Worm (Caenorhabditis elegans): ENCODE data around the gene mrpl-36.

The mrpl-36 gene

DNA sequence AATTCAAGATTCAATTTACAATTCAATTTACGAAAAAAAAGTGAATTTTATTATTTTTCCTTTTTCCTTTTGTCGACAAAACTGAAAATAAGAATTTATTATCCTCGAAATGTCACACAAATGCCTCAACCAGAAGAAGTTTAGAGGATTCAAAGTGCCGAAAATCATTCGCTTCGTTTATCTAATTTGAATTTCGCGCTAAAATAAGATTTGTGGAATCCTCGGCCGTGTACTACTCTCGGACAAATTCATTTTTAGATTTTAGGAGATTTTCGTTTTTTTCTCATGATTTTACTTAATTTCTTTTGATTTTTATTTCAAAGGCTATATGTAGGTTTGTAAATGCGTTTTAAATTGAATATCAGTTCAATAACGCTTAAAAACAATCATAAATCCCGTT is 687 bp upstream of the mrpl-36 start:
- no peak for TF ChIP-seq mab-5 (tag; optimal IDR thresholded peaks at IDR 0.05)
- TF ChIP-seq peb-1 (tag; optimal IDR thresholded peaks at IDR 0.05): no peak
- TF ChIP-seq blmp-1 (tag; optimal IDR thresholded peaks at IDR 0.05; ENCODE audit: insufficient read depth): no peak
- TF ChIP-seq mbf-1 (tag; optimal IDR thresholded peaks at IDR 0.05): no peak
- no peak for TF ChIP-seq nhr-129 (tag; optimal IDR thresholded peaks at IDR 0.05)

DNA sequence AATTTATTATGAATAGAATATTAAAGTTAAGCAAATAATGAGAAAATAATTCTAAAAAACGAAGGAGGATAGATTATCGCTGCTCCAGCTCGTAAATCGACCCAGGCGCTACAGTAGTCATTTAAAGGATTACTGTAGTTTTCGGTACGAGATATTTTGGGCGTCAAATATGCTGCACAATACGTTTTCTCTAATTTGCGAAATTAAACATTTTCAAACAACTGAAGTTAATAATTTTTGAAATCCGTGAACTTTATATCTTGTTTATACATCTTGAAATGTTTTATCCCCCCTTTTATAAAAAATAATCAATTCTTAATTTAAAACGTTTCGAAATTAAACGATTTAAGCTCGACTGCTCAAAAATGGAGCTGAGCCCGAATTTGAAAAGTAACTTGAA is 1.8 kb downstream of the mrpl-36 start, which contains the start of gene K11H3.2:
TSS of gene K11H3.2 (plus strand) at position 301 of the 400 bp plus-strand sequence.
- TF ChIP-seq gmeb-1 (tag; optimal IDR thresholded peaks at IDR 0.05): no peak
- no peak for TF ChIP-seq ZK546.5 (tag; optimal IDR thresholded peaks at IDR 0.05)
- no peak for TF ChIP-seq mbf-1 (tag; optimal IDR thresholded peaks at IDR 0.05)
- no peak for TF ChIP-seq fos-1 (tag; optimal IDR thresholded peaks at IDR 0.05)
- no peak for TF ChIP-seq lin-11 (tag; optimal IDR thresholded peaks at IDR 0.05)
- TF ChIP-seq lsy-2 (tag; optimal IDR thresholded peaks at IDR 0.05): no peak

DNA sequence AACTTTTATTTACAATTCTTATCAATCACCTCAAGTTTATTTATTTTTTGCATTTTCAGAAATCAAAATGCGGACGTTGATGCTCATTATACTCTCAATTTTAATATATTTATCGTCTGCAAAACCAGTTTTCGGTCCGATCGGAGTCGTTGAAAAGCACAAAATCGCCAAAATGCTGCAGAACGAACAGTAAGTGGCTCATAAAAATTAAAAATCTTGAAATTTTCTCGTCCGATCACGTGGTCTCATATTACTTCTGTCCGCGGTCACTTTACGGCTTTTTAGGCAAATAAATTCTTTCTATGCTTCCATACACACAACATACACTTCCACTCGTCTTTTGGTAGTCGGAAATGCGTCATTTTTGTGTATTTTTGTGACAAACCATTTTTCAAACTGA is 4.2 kb downstream of the mrpl-36 start, which contains the start of gene K11H3.5:
TSS of gene K11H3.5 (plus strand) at position 54 of the 400 bp plus-strand sequence.
- no peak for TF ChIP-seq ama-1 (optimal IDR thresholded peaks at IDR 0.05)
- no peak for TF ChIP-seq lin-13 (GFP tag; optimal IDR thresholded peaks at IDR 0.05)

DNA sequence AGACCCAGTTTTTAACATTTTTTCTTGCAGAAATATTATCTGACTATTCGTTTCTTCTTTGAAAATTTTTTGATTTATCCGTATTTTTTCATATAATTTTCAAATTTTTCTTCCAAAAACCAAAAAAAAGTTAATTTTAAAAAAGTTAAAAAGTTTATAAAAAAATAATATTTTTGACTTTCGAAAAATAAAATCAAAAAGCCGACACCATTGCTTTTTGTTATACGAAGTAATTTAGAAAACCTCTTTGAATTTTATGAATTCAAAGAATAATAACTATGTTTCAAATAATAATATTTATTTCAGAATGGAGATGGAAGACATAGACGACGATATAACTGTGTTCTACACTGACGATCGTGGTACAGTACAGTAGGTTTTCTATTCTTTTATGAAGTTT is 13.0 kb downstream of the mrpl-36 start, which contains the start of gene K11H3.8:
TSS of gene K11H3.8 (plus strand) at position 301 of the 400 bp plus-strand sequence.
- TF ChIP-seq blmp-1 (tag; optimal IDR thresholded peaks at IDR 0.05; ENCODE audit: insufficient read depth) (no peak), nhr-25 (tag; optimal IDR thresholded peaks at IDR 0.05) (no peak), lin-39 (tag; optimal IDR thresholded peaks at IDR 0.05) (no peak), elt-3 (tag; optimal IDR thresholded peaks at IDR 0.05) (no peak), elt-1 (tag; optimal IDR thresholded peaks at IDR 0.05) (no peak), mab-5 (tag; optimal IDR thresholded peaks at IDR 0.05) (no peak), sma-3 (GFP tag; optimal IDR thresholded peaks at IDR 0.05) (no peak), egl-27 (tag; optimal IDR thresholded peaks at IDR 0.05) (no peak), Y55F3AM.14 (GFP tag; optimal IDR thresholded peaks at IDR 0.05) (no peak), nhr-12 (tag; optimal IDR thresholded peaks at IDR 0.05) (no peak), gmeb-1 (tag; optimal IDR thresholded peaks at IDR 0.05) (no peak), aly-2 (tag; optimal IDR thresholded peaks at IDR 0.05) (no peak), lin-11 (tag; optimal IDR thresholded peaks at IDR 0.05) (no peak), peb-1 (tag; optimal IDR thresholded peaks at IDR 0.05) (no peak)

DNA sequence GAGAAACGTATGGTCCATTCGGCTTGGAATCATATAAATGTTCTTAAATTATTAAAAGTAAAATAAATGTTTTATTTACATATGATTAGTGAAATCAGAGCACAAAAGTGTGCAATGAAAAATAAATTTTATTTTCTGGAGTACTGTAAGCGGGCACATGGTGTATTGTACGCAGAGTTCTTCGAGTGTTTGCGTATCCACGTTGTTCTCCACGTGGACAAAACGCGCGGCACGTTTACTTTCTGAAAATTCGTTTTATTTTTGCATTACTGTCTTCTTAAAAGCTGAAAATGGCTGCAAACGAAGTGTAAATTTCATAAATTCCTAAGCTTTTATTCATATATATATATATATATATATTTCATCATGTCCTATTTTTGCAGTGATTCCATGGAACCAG is 15.3 kb downstream of the mrpl-36 start:
- TF ChIP-seq blmp-1 (tag; optimal IDR thresholded peaks at IDR 0.05; ENCODE audit: insufficient read depth) (no peak), fos-1 (tag; optimal IDR thresholded peaks at IDR 0.05) (no peak), ceh-16 (tag; optimal IDR thresholded peaks at IDR 0.05) (no peak), nhr-6 (tag; optimal IDR thresholded peaks at IDR 0.05) (no peak), ztf-1 (GFP tag; conservative IDR thresholded peaks at IDR 0.05) (no peak), C34F6.9 (tag; optimal IDR thresholded peaks at IDR 0.05) (no peak), peb-1 (tag; optimal IDR thresholded peaks at IDR 0.05) (no peak), elt-3 (tag; optimal IDR thresholded peaks at IDR 0.05) (no peak), ztf-4 (tag; optimal IDR thresholded peaks at IDR 0.05) (no peak), zag-1 (tag; optimal IDR thresholded peaks at IDR 0.05) (no peak), egl-27 (tag; optimal IDR thresholded peaks at IDR 0.05) (no peak), lsy-2 (tag; optimal IDR thresholded peaks at IDR 0.05) (no peak), nhr-237 (tag; optimal IDR thresholded peaks at IDR 0.05) (no peak), lin-11 (tag; optimal IDR thresholded peaks at IDR 0.05) (no peak), lin-39 (tag; optimal IDR thresholded peaks at IDR 0.05) (no peak), mbf-1 (tag; optimal IDR thresholded peaks at IDR 0.05) (no peak), ztf-11 (tag; optimal IDR thresholded peaks at IDR 0.05) (no peak)

DNA sequence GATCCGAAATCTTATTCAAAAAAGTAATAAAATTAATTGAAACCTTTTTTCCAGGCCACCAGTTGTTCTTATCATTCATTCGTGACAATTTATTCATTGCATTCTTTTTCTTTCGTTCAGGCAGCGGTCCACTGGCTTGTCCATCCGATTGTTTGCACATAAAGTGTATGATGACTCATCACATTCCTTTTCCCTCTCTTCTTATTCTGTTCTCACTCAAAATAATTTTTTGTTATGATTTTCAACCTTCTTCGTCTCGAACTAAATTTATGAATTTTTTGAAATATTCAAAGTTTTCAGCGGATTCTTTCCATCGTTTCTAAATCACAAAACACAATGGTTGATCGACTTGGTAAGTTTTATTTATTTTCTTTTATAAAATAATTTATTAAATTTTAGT is 17.4 kb downstream of the mrpl-36 start, which contains the start of gene ZK632.12:
TSS of gene ZK632.12 (plus strand) at position 301 of the 400 bp plus-strand sequence.
- TF ChIP-seq dmd-4 (tag; optimal IDR thresholded peaks at IDR 0.05) (no peak), nhr-10 (tag; optimal IDR thresholded peaks at IDR 0.05) (no peak), fos-1 (tag; optimal IDR thresholded peaks at IDR 0.05) (no peak), egl-27 (tag; optimal IDR thresholded peaks at IDR 0.05) (no peak), nhr-23 (tag; optimal IDR thresholded peaks at IDR 0.05) (no peak), blmp-1 (tag; optimal IDR thresholded peaks at IDR 0.05; ENCODE audit: insufficient read depth) (no peak), nhr-77 (tag; optimal IDR thresholded peaks at IDR 0.05) (no peak), mab-5 (tag; optimal IDR thresholded peaks at IDR 0.05) (no peak), unc-62 (GFP tag; optimal IDR thresholded peaks at IDR 0.05) (no peak), mdl-1 (tag; optimal IDR thresholded peaks at IDR 0.05) (no peak), aly-2 (tag; optimal IDR thresholded peaks at IDR 0.05) (no peak), unc-39 (tag; optimal IDR thresholded peaks at IDR 0.05) (no peak), lsy-2 (tag; optimal IDR thresholded peaks at IDR 0.05) (no peak), lin-13 (GFP tag; optimal IDR thresholded peaks at IDR 0.05) (no peak), peb-1 (tag; optimal IDR thresholded peaks at IDR 0.05) (no peak), ZK546.5 (tag; optimal IDR thresholded peaks at IDR 0.05) (no peak), ceh-82 (tag; optimal IDR thresholded peaks at IDR 0.05) (no peak), snpc-4 (tag; optimal IDR thresholded peaks at IDR 0.05) (no peak)

Data from whole organism, L2 larva.